Worm (Caenorhabditis elegans) whole organism, L1 larva: ENCODE data around the gene F16B4.5.

Experiments used
- C16A3.4 ChIP-seq: fragments of 150-350 bp; optimal IDR thresholded peaks from 2 replicates; lab custom pipeline; 2014; ENCODE audit warnings: missing biosample characterization, missing genetic modification characterization
- Y116A8C.19 ChIP-seq: sonication (generic microtip); optimal IDR thresholded peaks from 2 replicates; lab custom pipeline; 2016; ENCODE audit warnings: missing compliant biosample characterization, missing genetic modification characterization, borderline replicate concordance
- aha-1 ChIP-seq: fragments of 150-350 bp; optimal IDR thresholded peaks from 2 replicates; lab custom pipeline; 2014; ENCODE audit warnings: missing biosample characterization, missing genetic modification characterization
- alr-1 ChIP-seq: fragments of 200-800 bp; sonication (Bioruptor generic); optimal IDR thresholded peaks from 2 replicates; lab custom pipeline; 2018; ENCODE audit warnings: borderline replicate concordance, mild to moderate bottlenecking, missing genetic modification characterization, missing compliant biosample characterization
- blmp-1 ChIP-seq: fragments of 150-350 bp; optimal IDR thresholded peaks from 2 replicates; lab custom pipeline; 2014; ENCODE audit warnings: missing biosample characterization, missing genetic modification characterization
- ceh-8 ChIP-seq: fragments of 200-800 bp; sonication (Bioruptor generic); optimal IDR thresholded peaks from 2 replicates; lab custom pipeline; 2018; ENCODE audit warnings: mild to moderate bottlenecking, missing genetic modification characterization, moderate library complexity, missing compliant biosample characterization
- ceh-90 ChIP-seq: sonication (generic microtip); optimal IDR thresholded peaks from 2 replicates; lab custom pipeline; 2016; ENCODE audit warnings: missing genetic modification characterization, missing compliant biosample characterization
- dpl-1 ChIP-seq, 3 experiments: fragments of 150-350 bp in 2 of 3; sonication (generic microtip) in 1 of 3; optimal IDR thresholded peaks; 2 replicates each; lab custom pipeline; 2014 to 2017; ENCODE audit warnings: missing biosample characterization in 3 of 3, missing genetic modification characterization in 3 of 3, missing genetic modification reagents in 3 of 3
- efl-1 ChIP-seq, 4 experiments: fragments of 150-350 bp; optimal IDR thresholded peaks in 3 of 4; peaks in 1 of 4; 1 replicate in 1 of 4; 2 replicates in 3 of 4; lab custom pipeline; 2014; ENCODE audit warnings: missing biosample characterization in 2 of 4, missing genetic modification characterization in 2 of 4, missing genetic modification reagents in 2 of 4
- fkh-10 ChIP-seq: sonication (generic microtip); optimal IDR thresholded peaks from 2 replicates; lab custom pipeline; 2017; ENCODE audit warnings: missing biosample characterization, missing genetic modification reagents, missing genetic modification characterization
- fkh-8 ChIP-seq: sonication (generic microtip); optimal IDR thresholded peaks from 2 replicates; lab custom pipeline; 2016; ENCODE audit warnings: mild to moderate bottlenecking, missing genetic modification characterization, missing compliant biosample characterization
- fos-1 ChIP-seq: fragments of 150-350 bp; optimal IDR thresholded peaks from 2 replicates; lab custom pipeline; 2014; ENCODE audit warnings: missing biosample characterization, missing genetic modification characterization
- irx-1 ChIP-seq: sonication (generic microtip); optimal IDR thresholded peaks from 2 replicates; lab custom pipeline; 2016; ENCODE audit warnings: missing genetic modification characterization, missing compliant biosample characterization
- isw-1 ChIP-seq: fragments of 200-800 bp; sonication (Bioruptor generic); IDR thresholded peaks from 2 replicates; pipeline ENCODE4 v1.3.6; 2022; ENCODE audit warnings: missing genetic modification characterization, missing compliant biosample characterization
- lin-14 ChIP-seq: fragments of 200-800 bp; sonication (Bioruptor generic); optimal IDR thresholded peaks from 2 replicates; lab custom pipeline; 2018; ENCODE audit warnings: mild to moderate bottlenecking, missing genetic modification characterization, moderate library complexity, missing compliant biosample characterization
- lin-15B ChIP-seq: fragments of 150-350 bp; sonication (generic microtip); optimal IDR thresholded peaks from 3 replicates; lab custom pipeline; 2014; ENCODE audit warnings: missing biosample characterization, missing genetic modification characterization
- lin-35 ChIP-seq, 2 experiments: fragments of 150-350 bp; optimal IDR thresholded peaks; 2 replicates each; lab custom pipeline; 2014; ENCODE audit warnings: missing biosample characterization in 2 of 2, missing genetic modification characterization in 2 of 2, missing genetic modification reagents in 2 of 2
- nhr-11 ChIP-seq: fragments of 150-350 bp; optimal IDR thresholded peaks from 2 replicates; lab custom pipeline; 2014; ENCODE audit warnings: missing biosample characterization, missing genetic modification characterization
- nhr-20 ChIP-seq: sonication (generic microtip); optimal IDR thresholded peaks from 2 replicates; lab custom pipeline; 2016; ENCODE audit warnings: mild to moderate bottlenecking, missing genetic modification characterization, missing compliant biosample characterization
- nhr-71 ChIP-seq: sonication (generic microtip); optimal IDR thresholded peaks from 2 replicates; lab custom pipeline; 2016; ENCODE audit warnings: mild to moderate bottlenecking, missing genetic modification characterization, moderate library complexity, missing compliant biosample characterization
- nhr-76 ChIP-seq: sonication (generic microtip); optimal IDR thresholded peaks from 2 replicates; lab custom pipeline; 2017; ENCODE audit warnings: missing biosample characterization, missing genetic modification characterization
- nhr-77 ChIP-seq: fragments of 150-350 bp; optimal IDR thresholded peaks from 2 replicates; lab custom pipeline; 2014; ENCODE audit warnings: missing biosample characterization, missing genetic modification characterization
- nhr-85 ChIP-seq: sonication (generic microtip); peaks from one replicate; lab custom pipeline; 2016; ENCODE audit warnings: missing genetic modification characterization, inconsistent platforms, missing compliant biosample characterization
- nhr-90 ChIP-seq: sonication (generic microtip); optimal IDR thresholded peaks from 2 replicates; lab custom pipeline; 2016; ENCODE audit warnings: mild to moderate bottlenecking, missing genetic modification characterization, missing compliant biosample characterization; ENCODE audit not compliant: poor library complexity
- pax-3 ChIP-seq: fragments of 200-800 bp; sonication (Bioruptor generic); optimal IDR thresholded peaks from 2 replicates; lab custom pipeline; 2018; ENCODE audit warnings: mild to moderate bottlenecking, missing genetic modification characterization, moderate library complexity, missing compliant biosample characterization
- pqm-1 ChIP-seq: sonication (generic microtip); optimal IDR thresholded peaks from 3 replicates; lab custom pipeline; 2017; ENCODE audit warnings: missing biosample characterization, missing genetic modification characterization
- rnt-1 ChIP-seq: sonication (generic microtip); optimal IDR thresholded peaks from 2 replicates; lab custom pipeline; 2016; ENCODE audit warnings: mild to moderate bottlenecking, missing genetic modification characterization, moderate library complexity, missing compliant biosample characterization
- skn-1 ChIP-seq: fragments of 150-350 bp; optimal IDR thresholded peaks from 2 replicates; lab custom pipeline; 2014; ENCODE audit warnings: missing biosample characterization, missing genetic modification characterization
- snu-23 ChIP-seq: sonication (generic microtip); optimal IDR thresholded peaks from 2 replicates; lab custom pipeline; 2016; ENCODE audit warnings: missing genetic modification characterization, missing compliant biosample characterization
- swsn-7 ChIP-seq: sonication (generic microtip); optimal IDR thresholded peaks from 2 replicates; lab custom pipeline; 2016; ENCODE audit warnings: missing genetic modification characterization, missing compliant biosample characterization
- tlp-1 ChIP-seq: fragments of 150-350 bp; optimal IDR thresholded peaks from 2 replicates; lab custom pipeline; 2014; ENCODE audit warnings: missing biosample characterization, missing genetic modification characterization
- unc-130 ChIP-seq: fragments of 150-350 bp; optimal IDR thresholded peaks from 2 replicates; lab custom pipeline; 2017; ENCODE audit warnings: missing biosample characterization, missing genetic modification characterization, inconsistent platforms
- unc-86 ChIP-seq: sonication (generic microtip); optimal IDR thresholded peaks from 2 replicates; lab custom pipeline; 2016; ENCODE audit warnings: missing genetic modification characterization, missing compliant biosample characterization
- unc-98 ChIP-seq: fragments of 200-800 bp; sonication (Bioruptor generic); IDR thresholded peaks from 2 replicates; pipeline ENCODE4 v1.3.6; 2022; ENCODE audit warnings: missing genetic modification characterization, missing compliant biosample characterization
- vab-15 ChIP-seq: sonication (generic microtip); optimal IDR thresholded peaks from 2 replicates; lab custom pipeline; 2017; ENCODE audit warnings: missing genotype, mild to moderate bottlenecking, missing genetic modification characterization, missing compliant biosample characterization

The F16B4.5 gene

ce11 chrV:1593799-1594420, 5.7 kb downstream of the F16B4.5 start, which contains the start of gene F16B4.4 (continued):
- no peak for TF ChIP-seq nhr-11 (tag; lab: Kevin White, UChicago)
- no peak for TF ChIP-seq alr-1 (tag; lab: Kevin White, UChicago)
- TF ChIP-seq nhr-90 (tag; lab: Kevin White, UChicago) = no peak
- TF ChIP-seq C16A3.4 = no peak
- no peak for TF ChIP-seq skn-1
- TF ChIP-seq swsn-7 (tag; lab: Kevin White, UChicago) = no peak
- no peak for TF ChIP-seq unc-86 (tag; lab: Kevin White, UChicago)
- TF ChIP-seq ceh-8 = no peak
- TF ChIP-seq fkh-8 (tag; lab: Kevin White, UChicago) = no peak
- TF ChIP-seq fos-1 (tag; lab: Kevin White, UChicago) = no peak
- no peak for TF ChIP-seq tlp-1 (tag; lab: Kevin White, UChicago)
- TF ChIP-seq unc-130 (tag; lab: Kevin White, UChicago) = no peak
- no peak for TF ChIP-seq fkh-10
- no peak for TF ChIP-seq unc-98 (GFP tag; lab: Robert Waterston, UW)
- TF ChIP-seq dpl-1 (GFP tag; optimal IDR thresholded peaks at IDR 0.05; lab: Kevin White, UChicago) = no peak
- peak; percentile 74 for TF ChIP-seq nhr-85 (tag; lab: Kevin White, UChicago)
- no peak for TF ChIP-seq nhr-76 (tag; lab: Kevin White, UChicago)
- TF ChIP-seq aha-1 (tag; lab: Kevin White, UChicago) = no peak
- peak; percentile 13 for TF ChIP-seq snu-23 (GFP tag; lab: Kevin White, UChicago)
- no peak for TF ChIP-seq isw-1 (GFP tag; lab: Robert Waterston, UW)
- TF ChIP-seq pax-3 (tag; lab: Kevin White, UChicago) = no peak
- TF ChIP-seq rnt-1 (tag; lab: Kevin White, UChicago) = no peak
- TF ChIP-seq lin-15B = no peak
- TF ChIP-seq vab-15 = no peak

- TF ChIP-seq alr-1 (tag; lab: Kevin White, UChicago) (no peak), ceh-90 (tag; lab: Kevin White, UChicago) (no peak), pqm-1 (tag; lab: Kevin White, UChicago) (no peak), unc-98 (GFP tag; lab: Robert Waterston, UW) (no peak), blmp-1 (tag; lab: Kevin White, UChicago) (no peak), nhr-77 (tag; lab: Kevin White, UChicago) (no peak), Y116A8C.19 (no peak), irx-1 (tag; lab: Kevin White, UChicago) (no peak), fkh-10 (no peak)
Measured at ce11 chrV:1594554-1595092, 6.4 kb downstream of the F16B4.5 start.

- TF ChIP-seq dpl-1 (GFP tag; optimal IDR thresholded peaks at IDR 0.05; lab: Kevin White, UChicago) = peak in 1 of 3 experiments; percentile 20
- TF ChIP-seq nhr-20 (tag; lab: Kevin White, UChicago) = peak; percentile 6
- TF ChIP-seq lin-35 (GFP tag; optimal IDR thresholded peaks at IDR 0.05; lab: Kevin White, UChicago) = peak in 1 of 2 experiments; percentile 28
- TF ChIP-seq snu-23 (GFP tag; lab: Kevin White, UChicago) = peak; percentile 14
- peak in 1 of 2 experiments; percentile 15 for TF ChIP-seq efl-1 (optimal IDR thresholded peaks at IDR 0.05; lab: Kevin White, UChicago)
- TF ChIP-seq efl-1 (GFP tag; optimal IDR thresholded peaks at IDR 0.05 in 1 of 2; lab: Kevin White, UChicago) = peak in 1 of 2 experiments; percentile 87
- TF ChIP-seq nhr-71 (tag; lab: Kevin White, UChicago) = peak; percentile 29
Measured at ce11 chrV:1599088-1599487, 10.9 kb downstream of the F16B4.5 start.

ce11 chrV:1600561-1601088, 12.4 kb downstream of the F16B4.5 start, which contains the start of gene F16B4.2:
F16B4.2 (plus strand) TSS chrV:1601038.
- TF ChIP-seq efl-1 (optimal IDR thresholded peaks at IDR 0.05; lab: Kevin White, UChicago) (no peak), efl-1 (GFP tag; optimal IDR thresholded peaks at IDR 0.05 in 1 of 2; lab: Kevin White, UChicago) (peak in 1 of 2 experiments; percentile 72), lin-14 (GFP tag; lab: Kevin White, UChicago) (no peak)
- TF ChIP-seq, all 84 proteins: peak for 1
